Worm (Caenorhabditis elegans) whole organism, late embryonic: ENCODE results near the gene sri-30.
A peak's percentile ranks its signal among the peaks of the same experiment; 100 is the strongest.

Experiments used
- C08G9.2 ChIP-seq: sonication (generic microtip); optimal IDR thresholded peaks from 2 replicates; lab custom pipeline; 2016; ENCODE audit warnings: mild to moderate bottlenecking, missing genetic modification characterization, moderate library complexity, missing compliant biosample characterization
- C38D4.7 ChIP-seq: fragments of 200-800 bp; sonication (Bioruptor generic); optimal IDR thresholded peaks from 2 replicates; lab custom pipeline; 2018; ENCODE audit warnings: mild to moderate bottlenecking, missing genetic modification characterization, moderate library complexity, missing compliant biosample characterization
- F13H6.1 ChIP-seq: sonication (generic microtip); optimal IDR thresholded peaks from 2 replicates; lab custom pipeline; 2016; ENCODE audit warnings: missing genetic modification characterization, missing compliant biosample characterization
- K02D7.2 ChIP-seq: sonication (generic microtip); optimal IDR thresholded peaks from 2 replicates; lab custom pipeline; 2017; ENCODE audit warnings: mild to moderate bottlenecking, missing genetic modification characterization, missing compliant biosample characterization
- T23F11.4 ChIP-seq: fragments of 200-800 bp; sonication (Bioruptor generic); optimal IDR thresholded peaks from 2 replicates; lab custom pipeline; 2018; ENCODE audit warnings: mild to moderate bottlenecking, missing genetic modification characterization, missing compliant biosample characterization
- Y22D7AL.16 ChIP-seq: sonication (generic microtip); optimal IDR thresholded peaks from 2 replicates; lab custom pipeline; 2016; ENCODE audit warnings: missing genetic modification characterization, missing compliant biosample characterization
- ceh-14 ChIP-seq: sonication (generic microtip); optimal IDR thresholded peaks from 2 replicates; lab custom pipeline; 2016; ENCODE audit warnings: missing genotype, missing genetic modification characterization, missing compliant biosample characterization
- ceh-24 ChIP-seq: sonication (generic microtip); optimal IDR thresholded peaks from 2 replicates; lab custom pipeline; 2016; ENCODE audit warnings: mild to moderate bottlenecking, missing genetic modification characterization, missing compliant biosample characterization
- ceh-9 ChIP-seq: sonication (generic microtip); optimal IDR thresholded peaks from 2 replicates; lab custom pipeline; 2016; ENCODE audit warnings: mild to moderate bottlenecking, missing genetic modification characterization, inconsistent platforms, missing compliant biosample characterization
- dve-1 ChIP-seq: sonication (generic microtip); optimal IDR thresholded peaks from 2 replicates; lab custom pipeline; 2017; ENCODE audit warnings: antibody characterized with exemption, mild to moderate bottlenecking, missing genetic modification characterization, missing compliant biosample characterization
- elt-2 ChIP-seq: sonication (generic microtip); optimal IDR thresholded peaks from 2 replicates; lab custom pipeline; 2016; ENCODE audit warnings: missing genetic modification reagents, missing genetic modification characterization, missing compliant biosample characterization
- elt-4 ChIP-seq: sonication (generic microtip); optimal IDR thresholded peaks from 2 replicates; lab custom pipeline; 2016; ENCODE audit warnings: missing genetic modification characterization, missing compliant biosample characterization
- ets-4 ChIP-seq: sonication (generic microtip); optimal IDR thresholded peaks from 2 replicates; lab custom pipeline; 2016; ENCODE audit warnings: missing genetic modification characterization, missing compliant biosample characterization
- eyg-1 ChIP-seq: sonication (generic microtip); optimal IDR thresholded peaks from 2 replicates; lab custom pipeline; 2016; ENCODE audit warnings: missing genotype, missing genetic modification characterization, missing compliant biosample characterization
- fax-1 ChIP-seq: sonication (generic microtip); optimal IDR thresholded peaks from 2 replicates; lab custom pipeline; 2016; ENCODE audit warnings: missing genotype, missing genetic modification characterization, missing compliant biosample characterization
- fkh-10 ChIP-seq: fragments of 150-350 bp; optimal IDR thresholded peaks from 2 replicates; lab custom pipeline; 2014; ENCODE audit warnings: missing biosample characterization, missing genetic modification reagents, missing genetic modification characterization
- fkh-6 ChIP-seq: sonication (generic microtip); optimal IDR thresholded peaks from 2 replicates; lab custom pipeline; 2016; ENCODE audit warnings: missing genetic modification characterization, missing compliant biosample characterization
- hlh-15 ChIP-seq: sonication (generic microtip); optimal IDR thresholded peaks from 2 replicates; lab custom pipeline; 2016; ENCODE audit warnings: missing genetic modification characterization, missing compliant biosample characterization
- hlh-30 ChIP-seq: sonication (generic microtip); optimal IDR thresholded peaks from 2 replicates; lab custom pipeline; 2017; ENCODE audit warnings: antibody characterized with exemption, missing genetic modification characterization, missing compliant biosample characterization; ENCODE audit not compliant: insufficient read depth
- lim-6 ChIP-seq: sonication (generic microtip); optimal IDR thresholded peaks from 2 replicates; lab custom pipeline; 2016; ENCODE audit warnings: missing genetic modification characterization, missing compliant biosample characterization
- nfya-1 ChIP-seq: sonication (generic microtip); optimal IDR thresholded peaks from 2 replicates; lab custom pipeline; 2017; ENCODE audit warnings: missing genetic modification characterization, mild to moderate bottlenecking, missing compliant biosample characterization, antibody characterized with exemption, moderate library complexity
- nhr-11 ChIP-seq: fragments of 150-350 bp; optimal IDR thresholded peaks from 2 replicates; lab custom pipeline; 2014; ENCODE audit warnings: missing biosample characterization, missing genetic modification characterization
- pha-4 ChIP-seq: fragments of 150-350 bp; optimal IDR thresholded peaks from 2 replicates; lab custom pipeline; 2018; ENCODE audit warnings: missing biosample characterization, missing genetic modification reagents, missing genetic modification characterization
- ref-2 ChIP-seq: sonication (generic microtip); optimal IDR thresholded peaks from 2 replicates; lab custom pipeline; 2016; ENCODE audit warnings: missing genetic modification characterization, missing compliant biosample characterization
- rnt-1 ChIP-seq: sonication (generic microtip); optimal IDR thresholded peaks from 2 replicates; lab custom pipeline; 2016; ENCODE audit warnings: missing genetic modification characterization, missing compliant biosample characterization
- sdc-2 ChIP-seq: sonication (generic microtip); optimal IDR thresholded peaks from 2 replicates; lab custom pipeline; 2016; ENCODE audit warnings: missing genotype, missing genetic modification characterization, missing compliant biosample characterization
- syd-9 ChIP-seq: sonication (generic microtip); optimal IDR thresholded peaks from 2 replicates; lab custom pipeline; 2016; ENCODE audit warnings: mild to moderate bottlenecking, missing genetic modification characterization, moderate library complexity, missing compliant biosample characterization
- tbx-7 ChIP-seq: sonication (generic microtip); optimal IDR thresholded peaks from 2 replicates; lab custom pipeline; 2016; ENCODE audit warnings: missing genotype, missing genetic modification characterization, missing compliant biosample characterization
- unc-3 ChIP-seq, 2 experiments: fragments of 200-800 bp in 1 of 2; sonication (Bioruptor generic) in 1 of 2; sonication (generic microtip) in 1 of 2; conservative IDR thresholded peaks in 1 of 2; optimal IDR thresholded peaks in 1 of 2; 2 replicates each; pipeline versions ENCODE4 v1.3.6 to Lab custom; 2016 to 2022; ENCODE audit warnings: missing compliant biosample characterization in 2 of 2, missing genetic modification characterization in 2 of 2, missing genetic modification reagents in 1 of 2
- unc-55 ChIP-seq: sonication (generic microtip); optimal IDR thresholded peaks from 2 replicates; lab custom pipeline; 2017; ENCODE audit warnings: missing biosample characterization, missing genetic modification reagents, missing genetic modification characterization
- unc-86 ChIP-seq: sonication (generic microtip); optimal IDR thresholded peaks from 2 replicates; lab custom pipeline; 2016; ENCODE audit warnings: missing genetic modification characterization, missing compliant biosample characterization

sri-30 gene

ce11 chrII:3014196-3014849 is 31.7 kb upstream of the sri-30 start, which contains the start of gene C41H7.2:
C41H7.2 (plus strand) TSS chrII:3014817.
- no peak for TF ChIP-seq hlh-30
- no peak for TF ChIP-seq nhr-11
- no peak for TF ChIP-seq unc-3 (GFP tag; conservative IDR thresholded peaks at IDR 0.05; lab: Robert Waterston, UW)
- TF ChIP-seq unc-3 (tag; optimal IDR thresholded peaks at IDR 0.05; lab: Kevin White, UChicago): no peak
- TF ChIP-seq elt-2: peak; percentile 90
- no peak for TF ChIP-seq hlh-15 (tag; lab: Kevin White, UChicago)
- TF ChIP-seq rnt-1 (tag; lab: Kevin White, UChicago): no peak
- TF ChIP-seq fax-1 (tag; lab: Kevin White, UChicago): no peak
- TF ChIP-seq nfya-1 (tag; lab: Kevin White, UChicago): peak; percentile 86

DNA sequence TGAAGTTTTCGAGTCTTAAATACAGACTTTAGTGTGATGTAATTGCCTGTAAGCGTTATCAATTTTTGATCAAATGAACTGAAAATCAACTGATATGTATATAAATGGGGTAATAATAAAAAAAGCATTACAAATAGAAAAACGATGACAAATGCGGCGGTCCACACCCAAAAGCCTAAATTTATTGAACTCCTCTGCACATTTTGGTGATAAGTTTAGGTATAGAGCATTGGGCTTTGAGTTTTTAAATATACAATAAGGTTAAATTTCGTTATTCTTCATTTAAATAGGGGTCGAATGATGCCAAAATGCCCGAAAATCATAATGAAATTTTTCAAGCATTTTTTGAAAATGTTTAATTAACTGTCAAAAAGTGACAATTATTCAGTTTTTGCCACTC is 26.2 kb upstream of the sri-30 start, which contains the start of gene clec-3:
Gene clec-3 (minus strand): TSS at position 101 of the 400 bp plus-strand sequence.
- TF ChIP-seq eyg-1 (tag; lab: Kevin White, UChicago) (no peak), sdc-2 (tag; lab: Kevin White, UChicago) (no peak), elt-4 (tag; lab: Kevin White, UChicago) (no peak), dve-1 (no peak), syd-9 (no peak), T23F11.4 (GFP tag; lab: Kevin White, UChicago) (no peak), pha-4 (no peak), unc-86 (tag; lab: Kevin White, UChicago) (no peak), ref-2 (tag; lab: Kevin White, UChicago) (no peak)

- TF ChIP-seq Y22D7AL.16 (tag; lab: Kevin White, UChicago) (no peak), elt-2 (no peak), ceh-14 (tag; lab: Kevin White, UChicago) (no peak), lim-6 (tag; lab: Kevin White, UChicago) (no peak), fkh-10 (GFP tag; lab: Kevin White, UChicago) (no peak)
Observed at ce11 chrII:3020899-3021298, 25.1 kb upstream of the sri-30 start.

- TF ChIP-seq ets-4 (tag; lab: Kevin White, UChicago) (no peak), ceh-24 (no peak)
- TF ChIP-seq, all 69 proteins: peak for 0
Observed at ce11 chrII:3023381-3023935, 22.5 kb upstream of the sri-30 start, which contains the start of gene clec-2. clec-2 (minus strand) TSS chrII:3023431.

- TF ChIP-seq K02D7.2 (tag; lab: Kevin White, UChicago) (no peak), unc-55 (GFP tag; lab: Kevin White, UChicago) (no peak), fkh-6 (tag; lab: Kevin White, UChicago) (no peak), T23F11.4 (GFP tag; lab: Kevin White, UChicago) (no peak), fax-1 (tag; lab: Kevin White, UChicago) (no peak), ceh-9 (tag; lab: Kevin White, UChicago) (no peak), Y22D7AL.16 (tag; lab: Kevin White, UChicago) (no peak), F13H6.1 (tag; lab: Kevin White, UChicago) (no peak)
Observed at ce11 chrII:3024655-3025054, 21.3 kb upstream of the sri-30 start.

ce11 chrII:3028264-3028663 is 17.7 kb upstream of the sri-30 start:
- TF ChIP-seq C08G9.2 (tag; lab: Kevin White, UChicago): no peak
- no peak for TF ChIP-seq tbx-7 (tag; lab: Kevin White, UChicago)
- TF ChIP-seq C38D4.7 (GFP tag; lab: Kevin White, UChicago): no peak
